Fruit fly (Drosophila melanogaster): ENCODE results near the gene CG13731.

Gene CG13731

DNA sequence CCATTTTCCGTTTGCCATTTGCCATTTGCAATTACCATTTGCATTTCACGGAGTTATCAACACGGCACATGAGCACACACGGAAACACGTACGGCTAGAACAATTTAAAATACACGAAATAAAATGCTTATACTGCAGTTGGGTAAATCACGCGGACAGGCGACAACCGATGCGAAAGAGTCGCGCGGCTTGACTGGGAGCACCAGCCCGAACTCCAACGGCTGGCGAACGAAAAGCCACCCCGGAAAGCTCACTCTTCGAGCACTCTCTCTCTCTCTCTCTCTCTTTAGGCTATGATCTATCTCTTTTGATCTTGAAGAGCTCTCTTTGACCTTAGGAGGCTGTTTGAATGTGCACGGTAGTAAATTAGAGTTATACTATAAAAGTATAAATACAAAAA lies 32.6 kb upstream of the CG13731 start, which contains the start of gene blot (continued):
- TF ChIP-seq CG16863 (GFP tag; optimal IDR thresholded peaks at IDR 0.05): no peak
- no peak for TF ChIP-seq croc (GFP tag; conservative IDR thresholded peaks at IDR 0.05)
- TF ChIP-seq Sox100B (GFP tag; optimal IDR thresholded peaks at IDR 0.05): no peak
- no peak for TF ChIP-seq CG8388 (GFP tag; optimal IDR thresholded peaks at IDR 0.05)
- no peak for TF ChIP-seq CG11504 (tag; optimal IDR thresholded peaks at IDR 0.05)
- TF ChIP-seq Sin3A (optimal IDR thresholded peaks at IDR 0.05): no peak
- TF ChIP-seq fd96Cb (tag; optimal IDR thresholded peaks at IDR 0.05): no peak
- no peak for TF ChIP-seq CG18262 (tag; optimal IDR thresholded peaks at IDR 0.05)
- no peak for TF ChIP-seq CG8924 (tag; optimal IDR thresholded peaks at IDR 0.05)
- no peak for TF ChIP-seq Rx (GFP tag; IDR thresholded peaks at IDR 0.05)
- no peak for TF ChIP-seq shn (GFP tag; optimal IDR thresholded peaks at IDR 0.05)
- no peak for TF ChIP-seq Hmr (GFP tag; optimal IDR thresholded peaks at IDR 0.05)
- TF ChIP-seq CG16815 (GFP tag; optimal IDR thresholded peaks at IDR 0.05): no peak
- peak; percentile 3 for TF ChIP-seq Med (GFP tag)
- no peak for TF ChIP-seq org-1 (GFP tag; optimal IDR thresholded peaks at IDR 0.05)
- TF ChIP-seq CG30431 (GFP tag; optimal IDR thresholded peaks at IDR 0.05): no peak
- no peak for TF ChIP-seq Fer2 (tag; optimal IDR thresholded peaks at IDR 0.05)
- TF ChIP-seq CG11695 (GFP tag; IDR thresholded peaks at IDR 0.05): no peak
- no peak for TF ChIP-seq NK7.1 (GFP tag; optimal IDR thresholded peaks at IDR 0.05)
- TF ChIP-seq br (optimal IDR thresholded peaks at IDR 0.05): no peak
- TF ChIP-seq luna (GFP tag; optimal IDR thresholded peaks at IDR 0.05): no peak
- TF ChIP-seq hkb (optimal IDR thresholded peaks at IDR 0.05): no peak
- TF ChIP-seq hkb (GFP tag; IDR thresholded peaks at IDR 0.05): no peak
- TF ChIP-seq Ssrp (tag; optimal IDR thresholded peaks at IDR 0.05): no peak
- TF ChIP-seq nmo (GFP tag; optimal IDR thresholded peaks at IDR 0.05): no peak
- no peak for TF ChIP-seq CG6813 (GFP tag; optimal IDR thresholded peaks at IDR 0.05)
- TF ChIP-seq fd3F (GFP tag; optimal IDR thresholded peaks at IDR 0.05): no peak
- no peak for TF ChIP-seq Gsc (GFP tag; IDR thresholded peaks at IDR 0.05)
- TF ChIP-seq z (GFP tag; IDR thresholded peaks at IDR 0.05): 0 out of 3 replicates have a peak, but pooled peaks have one; percentile 34
- TF ChIP-seq MESR4 (GFP tag; optimal IDR thresholded peaks at IDR 0.05): no peak
- no peak for TF ChIP-seq CG15601 (tag; optimal IDR thresholded peaks at IDR 0.05)
- TF ChIP-seq CG9797 (GFP tag; optimal IDR thresholded peaks at IDR 0.05): no peak
- no peak for TF ChIP-seq CkIIα-i1 (GFP tag; IDR thresholded peaks at IDR 0.05)
- no peak for TF ChIP-seq oc (tag; optimal IDR thresholded peaks at IDR 0.05)
- no peak for TF ChIP-seq Aef1 (GFP tag; IDR thresholded peaks at IDR 0.05)
- TF ChIP-seq run (tag; optimal IDR thresholded peaks at IDR 0.05): no peak
- no peak for TF ChIP-seq bowl (GFP tag; IDR thresholded peaks at IDR 0.05)
- no peak for TF ChIP-seq CG1233 (GFP tag; optimal IDR thresholded peaks at IDR 0.05)
- no peak for TF ChIP-seq CG31441 (GFP tag; IDR thresholded peaks at IDR 0.05)
- TF ChIP-seq CG11093 (GFP tag; IDR thresholded peaks at IDR 0.05): no peak
- no peak for TF ChIP-seq sens (GFP tag)
- TF ChIP-seq CG12071 (GFP tag; optimal IDR thresholded peaks at IDR 0.05): peak; percentile 5
- TF ChIP-seq CG10321 (GFP tag; IDR thresholded peaks at IDR 0.05): no peak
- no peak for TF ChIP-seq ab (GFP tag; optimal IDR thresholded peaks at IDR 0.05)
- no peak for TF ChIP-seq CG8765 (GFP tag; IDR thresholded peaks at IDR 0.05)
- no peak for TF ChIP-seq CG13624 (GFP tag; optimal IDR thresholded peaks at IDR 0.05)
- no peak for TF ChIP-seq CG10274 (GFP tag; optimal IDR thresholded peaks at IDR 0.05)
- no peak for TF ChIP-seq her (GFP tag; optimal IDR thresholded peaks at IDR 0.05)
- TF ChIP-seq lola (GFP tag; optimal IDR thresholded peaks at IDR 0.05): no peak
- no peak for TF ChIP-seq CG13296 (GFP tag; optimal IDR thresholded peaks at IDR 0.05)
- TF ChIP-seq Six4 (GFP tag; optimal IDR thresholded peaks at IDR 0.05): no peak
- no peak for TF ChIP-seq knrl (GFP tag; IDR thresholded peaks at IDR 0.05; ENCODE audit: partially characterized antibody)
- no peak for TF ChIP-seq ac (GFP tag; optimal IDR thresholded peaks at IDR 0.05)
